Worm (Caenorhabditis elegans) whole organism, L4 larva: ENCODE results near the gene cyp-42A1.

Source experiments
- Y75B8A.6 ChIP-seq: fragments of 200-800 bp; sonication (Bioruptor generic); IDR thresholded peaks from 2 replicates; pipeline ENCODE4 v1.3.6; 2022; ENCODE audit warnings: missing genetic modification reagents, missing genetic modification characterization, missing compliant biosample characterization
- arid-1 ChIP-seq: fragments of 200-800 bp; sonication (Bioruptor generic); conservative IDR thresholded peaks from 2 replicates; pipeline ENCODE4 v1.3.6; 2022; ENCODE audit warnings: missing genetic modification reagents, missing genetic modification characterization, missing compliant biosample characterization
- ceh-44 ChIP-seq: fragments of 200-800 bp; sonication (Bioruptor generic); IDR thresholded peaks from 2 replicates; pipeline ENCODE4 v1.3.6; 2022; ENCODE audit warnings: missing genetic modification reagents, missing genetic modification characterization, missing compliant biosample characterization
- ctbp-1 ChIP-seq: fragments of 200-800 bp; sonication (Bioruptor generic); IDR thresholded peaks from 2 replicates; pipeline ENCODE4 v1.3.6; 2022; ENCODE audit warnings: missing genetic modification reagents, missing genetic modification characterization, missing compliant biosample characterization
- hlh-30 ChIP-seq: sonication (generic microtip); optimal IDR thresholded peaks from 2 replicates; lab custom pipeline; 2017; ENCODE audit warnings: antibody characterized with exemption, mild to moderate bottlenecking, missing genetic modification characterization, missing compliant biosample characterization; ENCODE audit not compliant: insufficient read depth
- nhr-237 ChIP-seq: sonication (generic microtip); optimal IDR thresholded peaks from 2 replicates; lab custom pipeline; 2017; ENCODE audit warnings: missing biosample characterization, missing genetic modification characterization
- nhr-28 ChIP-seq: fragments of 150-350 bp; optimal IDR thresholded peaks from 2 replicates; lab custom pipeline; 2014; ENCODE audit warnings: missing biosample characterization, missing genetic modification characterization
- spr-1 ChIP-seq: sonication (generic microtip); optimal IDR thresholded peaks from 2 replicates; lab custom pipeline; 2016; ENCODE audit warnings: mild to moderate bottlenecking, missing genetic modification characterization, missing compliant biosample characterization
- unc-130 ChIP-seq: sonication (generic microtip); optimal IDR thresholded peaks from 2 replicates; lab custom pipeline; 2016; ENCODE audit warnings: missing genetic modification reagents, missing genetic modification characterization, missing compliant biosample characterization

DNA sequence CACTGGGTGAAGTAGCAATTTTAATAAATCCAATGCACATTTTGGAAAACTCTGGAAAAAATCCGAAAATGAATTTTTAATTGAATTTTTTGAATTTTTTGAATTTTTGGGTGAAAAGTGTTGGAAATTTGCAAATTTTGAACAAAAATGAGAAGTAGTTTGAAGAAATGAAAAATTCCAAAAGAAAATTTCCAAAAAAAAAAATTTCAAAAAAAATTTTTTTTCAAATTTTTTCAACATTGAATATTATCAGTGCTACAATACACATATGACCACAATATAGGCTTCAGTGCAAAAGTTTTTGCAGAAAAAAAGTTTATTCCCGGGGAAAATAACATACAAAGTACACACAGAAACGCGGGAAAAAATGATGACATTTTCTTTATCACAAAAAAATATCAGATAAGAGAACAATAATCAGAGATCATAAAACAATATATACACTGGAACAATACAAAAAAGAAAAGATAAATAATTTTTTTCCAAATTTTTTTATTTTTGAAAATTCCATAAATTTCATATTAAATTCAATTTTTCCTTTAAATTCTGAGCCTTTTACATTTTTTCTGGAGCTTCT lies 45.5 kb downstream of the cyp-42A1 start, which contains the start of gene hrg-10:
- TF ChIP-seq unc-130 (GFP tag; lab: Kevin White, UChicago) (no peak), ceh-44 (GFP tag; lab: Robert Waterston, UW) (no peak), nhr-28 (peak; percentile 41), Y75B8A.6 (no peak), ctbp-1 (no peak), hlh-30 (tag; lab: Kevin White, UChicago) (no peak), arid-1 (GFP tag; lab: Robert Waterston, UW) (no peak), spr-1 (no peak), nhr-237 (no peak)
